Worm (Caenorhabditis elegans) whole organism, L4/young adult: ENCODE results near the gene idhb-1.

Experiments used
- W03F9.2 ChIP-seq: fragments of 150-350 bp; optimal IDR thresholded peaks from 2 replicates; lab custom pipeline; 2014; ENCODE audit warnings: missing biosample characterization, missing genetic modification characterization
- dao-5 ChIP-seq: sonication (generic microtip); optimal IDR thresholded peaks from 2 replicates; lab custom pipeline; 2016; ENCODE audit warnings: missing genotype, missing genetic modification characterization, moderate library complexity, missing compliant biosample characterization
- him-1 ChIP-seq: sonication (generic microtip); optimal IDR thresholded peaks from 2 replicates; lab custom pipeline; 2016; ENCODE audit warnings: missing genotype, missing genetic modification reagents, missing genetic modification characterization, missing compliant biosample characterization

idhb-1 gene

ce11 chrX:14165156-14165555, 8.7 kb downstream of the idhb-1 start:
- TF ChIP-seq W03F9.2 (tag; lab: Kevin White, UChicago): no peak
- TF ChIP-seq him-1 (tag; lab: Kevin White, UChicago): no peak
- no peak for TF ChIP-seq dao-5

- no peak for TF ChIP-seq dao-5
Measured at ce11 chrX:14164234-14164633, 9.6 kb downstream of the idhb-1 start, which contains the start of gene vha-20. TSS of gene vha-20 (minus strand) at chrX:14164506.

ce11 chrX:14161684-14162347, 12.0 kb downstream of the idhb-1 start, which contains the start of gene lgc-25:
TSS of gene lgc-25 (minus strand) at chrX:14161734.
- peak; percentile 20 for TF ChIP-seq dao-5
- peak; percentile 23 for TF ChIP-seq W03F9.2 (tag; lab: Kevin White, UChicago)
- no peak for TF ChIP-seq him-1 (tag; lab: Kevin White, UChicago)

- TF ChIP-seq W03F9.2 (tag; lab: Kevin White, UChicago) (no peak), dao-5 (no peak)
Measured at ce11 chrX:14156913-14157312, 16.9 kb downstream of the idhb-1 start, which contains the start of gene ceh-90. TSS of gene ceh-90 (minus strand) at chrX:14157013.

- TF ChIP-seq W03F9.2 (tag; lab: Kevin White, UChicago) (no peak), him-1 (tag; lab: Kevin White, UChicago) (no peak), dao-5 (no peak)
Measured at ce11 chrX:14152644-14153043, 21.2 kb downstream of the idhb-1 start.

- no peak for TF ChIP-seq W03F9.2 (tag; lab: Kevin White, UChicago)
- TF ChIP-seq dao-5: no peak
- TF ChIP-seq him-1 (tag; lab: Kevin White, UChicago): no peak
Measured at ce11 chrX:14147400-14147799, 26.5 kb downstream of the idhb-1 start, which contains the start of gene akt-2. TSS of gene akt-2 (plus strand) at chrX:14147700.

- TF ChIP-seq W03F9.2 (tag; lab: Kevin White, UChicago) (peak; percentile 77), dao-5 (no peak), him-1 (tag; lab: Kevin White, UChicago) (peak; percentile 30)
Measured at ce11 chrX:14146740-14147140, 27.1 kb downstream of the idhb-1 start.

ce11 chrX:14145634-14146033, 28.2 kb downstream of the idhb-1 start:
- TF ChIP-seq dao-5 (no peak), him-1 (tag; lab: Kevin White, UChicago) (no peak), W03F9.2 (tag; lab: Kevin White, UChicago) (no peak)

ce11 chrX:14141896-14142392, 31.9 kb downstream of the idhb-1 start, which contains the start of gene ceh-89:
TSS of gene ceh-89 (plus strand) at chrX:14141946.
- no peak for TF ChIP-seq dao-5
- TF ChIP-seq W03F9.2 (tag; lab: Kevin White, UChicago): no peak
- TF ChIP-seq him-1 (tag; lab: Kevin White, UChicago): no peak

- no peak for TF ChIP-seq him-1 (tag; lab: Kevin White, UChicago)
- TF ChIP-seq W03F9.2 (tag; lab: Kevin White, UChicago): no peak
- no peak for TF ChIP-seq dao-5
Measured at ce11 chrX:14141344-14141841, 32.5 kb downstream of the idhb-1 start.

ce11 chrX:14140040-14140439, 33.8 kb downstream of the idhb-1 start, which contains the start of gene nkat-1:
TSS of gene nkat-1 (minus strand) at chrX:14140140.
- TF ChIP-seq dao-5 (no peak), him-1 (tag; lab: Kevin White, UChicago) (no peak), W03F9.2 (tag; lab: Kevin White, UChicago) (no peak)

- TF ChIP-seq him-1 (tag; lab: Kevin White, UChicago) (no peak), W03F9.2 (tag; lab: Kevin White, UChicago) (peak; percentile 23)
Measured at ce11 chrX:14134883-14135282, 39.0 kb downstream of the idhb-1 start.

ce11 chrX:14134244-14134643, 39.6 kb downstream of the idhb-1 start, which contains the start of gene F28H6.8:
TSS of gene F28H6.8 (minus strand) at chrX:14134344.
- no peak for TF ChIP-seq W03F9.2 (tag; lab: Kevin White, UChicago)
- no peak for TF ChIP-seq dao-5
- TF ChIP-seq him-1 (tag; lab: Kevin White, UChicago): no peak

- no peak for TF ChIP-seq dao-5
- no peak for TF ChIP-seq him-1 (tag; lab: Kevin White, UChicago)
- no peak for TF ChIP-seq W03F9.2 (tag; lab: Kevin White, UChicago)
Measured at ce11 chrX:14132677-14133076, 41.2 kb downstream of the idhb-1 start.
